Worm (Caenorhabditis elegans): ENCODE measurements around the gene vha-17.
"Not testable (repeated sequence)": the region's sequence is repeated elsewhere in the genome, so short reads cannot be mapped to it uniquely, and the experiment has no call there.

- not testable (repeated sequence) for TF ChIP-seq ama-1 (optimal IDR thresholded peaks at IDR 0.05); ama-1 (GFP tag; optimal IDR thresholded peaks at IDR 0.05); lsl-1 (GFP tag; optimal IDR thresholded peaks at IDR 0.05); snpc-4 (GFP tag; optimal IDR thresholded peaks at IDR 0.05); snpc-4 (tag; optimal IDR thresholded peaks at IDR 0.05); ets-4 (GFP tag; optimal IDR thresholded peaks at IDR 0.05); Y95B8A.8 (GFP tag; IDR thresholded peaks at IDR 0.05); B0261.1 (tag; optimal IDR thresholded peaks at IDR 0.05); unc-130 (GFP tag; optimal IDR thresholded peaks at IDR 0.05)
These were observed 35.3 kb upstream of the vha-17 start, which contains the start of gene nhr-267 for ce11 chrIV:9286305-9286704.
